Fruit fly (Drosophila melanogaster) whole organism, embryonic: ENCODE results near the gene ninaC.

ENCODE experiments used
- Antp ChIP-seq: fragments of 200-800 bp; sonication (Bioruptor generic); optimal IDR thresholded peaks from 3 replicates; lab custom pipeline; 2016; ENCODE audit warnings: missing biosample characterization, missing genetic modification characterization
- CG10543 ChIP-seq: fragments of 200-800 bp; sonication (Bioruptor generic); optimal IDR thresholded peaks from 3 replicates; lab custom pipeline; 2017; ENCODE audit warnings: missing biosample characterization, mild to moderate bottlenecking, missing genetic modification characterization, moderate library complexity
- CG12155 ChIP-seq: fragments of 200-800 bp; sonication (Bioruptor generic); optimal IDR thresholded peaks from 3 replicates; lab custom pipeline; 2016; ENCODE audit warnings: missing biosample characterization, missing genetic modification characterization
- CG14667 ChIP-seq: fragments of 200-800 bp; sonication (Bioruptor generic); IDR thresholded peaks from 2 replicates; pipeline ENCODE4 v1.3.6; 2022; ENCODE audit warnings: missing biosample characterization, missing genetic modification characterization
- CG14965 ChIP-seq: fragments of 200-800 bp; sonication (Bioruptor generic); optimal IDR thresholded peaks from 2 replicates; lab custom pipeline; 2016; ENCODE audit warnings: missing biosample characterization, missing genetic modification characterization, borderline replicate concordance
- CG15514 ChIP-seq: fragments of 200-800 bp; sonication (Bioruptor generic); optimal IDR thresholded peaks from 3 replicates; lab custom pipeline; 2017; ENCODE audit warnings: missing biosample characterization, missing genetic modification characterization, mild to moderate bottlenecking, moderate library complexity, missing genetic modification reagents
- CG16863 ChIP-seq: fragments of 200-800 bp; sonication (Bioruptor generic); optimal IDR thresholded peaks from 3 replicates; lab custom pipeline; 2016; ENCODE audit warnings: missing biosample characterization, missing genetic modification characterization
- CG17612 ChIP-seq: fragments of 200-800 bp; sonication (Bioruptor generic); IDR thresholded peaks from 2 replicates; pipeline ENCODE4 v1.3.6; 2022; ENCODE audit warnings: missing biosample characterization, missing genetic modification characterization
- CG17912 ChIP-seq: fragments of 200-800 bp; sonication (Bioruptor generic); optimal IDR thresholded peaks from 2 replicates; lab custom pipeline; 2018; ENCODE audit warnings: missing biosample characterization, mild to moderate bottlenecking, missing genetic modification characterization
- CG2202 ChIP-seq: fragments of 200-800 bp; sonication (Bioruptor generic); optimal IDR thresholded peaks from 2 replicates; lab custom pipeline; 2018; ENCODE audit warnings: missing biosample characterization, mild to moderate bottlenecking, missing genetic modification characterization
- CG31365 ChIP-seq: fragments of 200-800 bp; sonication (Bioruptor generic); optimal IDR thresholded peaks from 2 replicates; lab custom pipeline; 2018; ENCODE audit warnings: missing biosample characterization, mild to moderate bottlenecking, missing genetic modification characterization
- CG3407 ChIP-seq: fragments of 200-800 bp; sonication (Bioruptor generic); optimal IDR thresholded peaks from 2 replicates; lab custom pipeline; 2018; ENCODE audit warnings: missing biosample characterization, mild to moderate bottlenecking, missing genetic modification characterization
- CG4282 ChIP-seq: fragments of 200-800 bp; sonication (Bioruptor generic); optimal IDR thresholded peaks from 2 replicates; lab custom pipeline; 2016; ENCODE audit warnings: missing biosample characterization, missing genetic modification characterization
- CG6689 ChIP-seq: fragments of 200-800 bp; sonication (Bioruptor generic); IDR thresholded peaks from 2 replicates; pipeline ENCODE4 v1.3.6; 2022; ENCODE audit warnings: missing biosample characterization, missing genetic modification characterization
- CG7357 ChIP-seq: fragments of 200-800 bp; sonication (Bioruptor generic); IDR thresholded peaks from 3 replicates; pipeline ENCODE4 v1.3.6; 2022; ENCODE audit warnings: missing biosample characterization, missing genetic modification characterization
- CG7963 ChIP-seq: fragments of 200-800 bp; sonication (Bioruptor generic); IDR thresholded peaks from 3 replicates; pipeline ENCODE4 v1.3.6; 2022; ENCODE audit warnings: missing biosample characterization, missing genetic modification characterization; ENCODE audit not compliant: partially characterized antibody
- CG8765 ChIP-seq: fragments of 200-800 bp; sonication (Bioruptor generic); IDR thresholded peaks from 2 replicates; pipeline ENCODE4 v1.3.6; 2022; ENCODE audit warnings: missing biosample characterization, missing genetic modification characterization
- CG9437 ChIP-seq: fragments of 200-800 bp; sonication (Bioruptor generic); optimal IDR thresholded peaks from 2 replicates; lab custom pipeline; 2018; ENCODE audit warnings: missing biosample characterization, mild to moderate bottlenecking, missing genetic modification characterization
- CG9797 ChIP-seq: fragments of 200-800 bp; sonication (Bioruptor generic); optimal IDR thresholded peaks from 3 replicates; lab custom pipeline; 2018; ENCODE audit warnings: missing biosample characterization, mild to moderate bottlenecking, missing genetic modification characterization
- CoRest ChIP-seq: fragments of 200-800 bp; sonication (Bioruptor generic); optimal IDR thresholded peaks from 3 replicates; lab custom pipeline; 2018; ENCODE audit warnings: missing biosample characterization, mild to moderate bottlenecking, missing genetic modification characterization, moderate library complexity
- Dll ChIP-seq: fragments of 200-800 bp; sonication (Bioruptor generic); IDR thresholded peaks from 4 replicates; pipeline ENCODE4 v1.3.6; 2022; ENCODE audit warnings: missing biosample characterization, missing genetic modification characterization; ENCODE audit not compliant: partially characterized antibody
- E2f1 ChIP-seq: fragments of 200-800 bp; sonication (Bioruptor generic); IDR thresholded peaks from 2 replicates; pipeline ENCODE4 v1.3.6; 2022; ENCODE audit warnings: missing biosample characterization, missing genetic modification characterization
- Ets65A ChIP-seq: fragments of 200-800 bp; sonication (Bioruptor generic); peaks from one replicate; lab custom pipeline; 2016; ENCODE audit warnings: missing biosample characterization, missing genetic modification characterization
- Fer2 ChIP-seq: fragments of 200-800 bp; sonication (Bioruptor generic); optimal IDR thresholded peaks from 2 replicates; lab custom pipeline; 2018; ENCODE audit warnings: missing biosample characterization, mild to moderate bottlenecking, missing genetic modification characterization, moderate library complexity
- HLHmδ ChIP-seq: fragments of 200-800 bp; sonication (Bioruptor generic); optimal IDR thresholded peaks from 2 replicates; lab custom pipeline; 2018; ENCODE audit warnings: missing biosample characterization, mild to moderate bottlenecking, missing genetic modification characterization, moderate library complexity
- Lhr ChIP-seq: fragments of 200-800 bp; sonication (Bioruptor generic); optimal IDR thresholded peaks from 3 replicates; lab custom pipeline; 2017; ENCODE audit warnings: mild to moderate bottlenecking, missing biosample characterization, missing genetic modification reagents, missing genetic modification characterization
- Meics ChIP-seq: fragments of 200-800 bp; sonication (Bioruptor generic); optimal IDR thresholded peaks from 2 replicates; lab custom pipeline; 2017; ENCODE audit warnings: missing biosample characterization, mild to moderate bottlenecking, missing genetic modification characterization
- Nf-YB ChIP-seq: fragments of 200-800 bp; sonication (Bioruptor generic); optimal IDR thresholded peaks from 3 replicates; lab custom pipeline; 2019; ENCODE audit warnings: missing biosample characterization, mild to moderate bottlenecking, missing genetic modification characterization, moderate library complexity
- Nf-YC ChIP-seq: fragments of 200-800 bp; optimal IDR thresholded peaks from 3 replicates; lab custom pipeline; 2019; ENCODE audit warnings: missing biosample characterization, mild to moderate bottlenecking, missing genetic modification characterization, moderate library complexity
- Oli ChIP-seq: fragments of 200-800 bp; sonication (Bioruptor generic); optimal IDR thresholded peaks from 2 replicates; lab custom pipeline; 2018; ENCODE audit warnings: missing biosample characterization, mild to moderate bottlenecking, missing genetic modification characterization, moderate library complexity
- PHDP ChIP-seq: fragments of 200-800 bp; sonication (Bioruptor generic); optimal IDR thresholded peaks from 3 replicates; lab custom pipeline; 2018; ENCODE audit warnings: missing biosample characterization, mild to moderate bottlenecking, missing genetic modification characterization, moderate library complexity
- Vsx1 ChIP-seq: fragments of 200-800 bp; sonication (Bioruptor generic); optimal IDR thresholded peaks from 2 replicates; lab custom pipeline; 2017; ENCODE audit warnings: missing biosample characterization, mild to moderate bottlenecking, missing genetic modification characterization, missing genetic modification reagents
- ash1 ChIP-seq: fragments of 200-800 bp; sonication (Bioruptor generic); optimal IDR thresholded peaks from 2 replicates; lab custom pipeline; 2018; ENCODE audit warnings: missing biosample characterization, mild to moderate bottlenecking, missing genetic modification characterization
- bcd ChIP-seq: fragments of 200-800 bp; sonication (Bioruptor generic); optimal IDR thresholded peaks from 2 replicates; lab custom pipeline; 2017; ENCODE audit warnings: missing biosample characterization, mild to moderate bottlenecking, missing genetic modification characterization
- caup ChIP-seq: fragments of 200-800 bp; sonication (Bioruptor generic); optimal IDR thresholded peaks from 3 replicates; lab custom pipeline; 2017; ENCODE audit warnings: missing biosample characterization, mild to moderate bottlenecking, missing genetic modification characterization, moderate library complexity; ENCODE audit not compliant: severe bottlenecking
- chinmo ChIP-seq: fragments of 200-800 bp; sonication (Bioruptor generic); IDR thresholded peaks from 4 replicates; pipeline ENCODE4 v1.3.6; 2022; ENCODE audit warnings: missing biosample characterization, missing genetic modification characterization; ENCODE audit not compliant: partially characterized antibody
- dysf ChIP-seq: fragments of 200-800 bp; sonication (Bioruptor generic); IDR thresholded peaks from 3 replicates; pipeline ENCODE4 v1.3.6; 2022; ENCODE audit warnings: missing biosample characterization, missing genetic modification characterization
- eve ChIP-seq, 2 experiments: fragments of >200 bp; optimal IDR thresholded peaks; 2 replicates each; lab custom pipeline; 2017; ENCODE audit warnings: missing biosample characterization in 2 of 2, missing genetic modification characterization in 2 of 2
- fd3F ChIP-seq: fragments of 200-800 bp; sonication (Bioruptor generic); optimal IDR thresholded peaks from 2 replicates; lab custom pipeline; 2018; ENCODE audit warnings: missing biosample characterization, mild to moderate bottlenecking, missing genetic modification characterization, moderate library complexity
- fru ChIP-seq: fragments of >200 bp; optimal IDR thresholded peaks from 2 replicates; lab custom pipeline; 2017
- gfzf ChIP-seq: fragments of 200-800 bp; sonication (Bioruptor generic); optimal IDR thresholded peaks from 2 replicates; lab custom pipeline; 2016; ENCODE audit warnings: missing biosample characterization, mild to moderate bottlenecking, missing genetic modification characterization, moderate library complexity
- inv ChIP-seq: fragments of 200-800 bp; sonication (Bioruptor generic); IDR thresholded peaks from 2 replicates; pipeline ENCODE4 v1.3.6; 2022; ENCODE audit warnings: missing biosample characterization, missing genetic modification characterization; ENCODE audit not compliant: partially characterized antibody
- lmd ChIP-seq: fragments of 200-800 bp; sonication (Bioruptor generic); IDR thresholded peaks from 2 replicates; pipeline ENCODE4 v1.3.6; 2022; ENCODE audit warnings: missing biosample characterization, missing genetic modification characterization
- mirr ChIP-seq: fragments of 200-800 bp; sonication (Bioruptor generic); optimal IDR thresholded peaks from 3 replicates; lab custom pipeline; 2018; ENCODE audit warnings: missing biosample characterization, mild to moderate bottlenecking, missing genetic modification characterization
- nerfin-2 ChIP-seq: fragments of 200-800 bp; sonication (Bioruptor generic); IDR thresholded peaks from 2 replicates; pipeline ENCODE4 v1.3.6; 2022; ENCODE audit warnings: missing biosample characterization, missing genetic modification characterization; ENCODE audit not compliant: partially characterized antibody
- onecut ChIP-seq: fragments of 200-800 bp; sonication (Bioruptor generic); IDR thresholded peaks from 2 replicates; pipeline ENCODE4 v1.3.6; 2022; ENCODE audit warnings: missing biosample characterization, missing genetic modification characterization
- p53 ChIP-seq: fragments of 200-800 bp; sonication (Bioruptor generic); optimal IDR thresholded peaks from 2 replicates; lab custom pipeline; 2016; ENCODE audit warnings: missing biosample characterization, missing genetic modification characterization
- pita ChIP-seq: fragments of 200-800 bp; sonication (Bioruptor generic); optimal IDR thresholded peaks from 2 replicates; lab custom pipeline; 2017; ENCODE audit warnings: missing biosample characterization, mild to moderate bottlenecking, missing genetic modification characterization
- prd ChIP-seq, 3 experiments: fragments of >200 bp in 2 of 3; fragments of 200-800 bp in 1 of 3; sonication (Bioruptor generic) in 1 of 3; optimal IDR thresholded peaks in 2 of 3; IDR thresholded peaks in 1 of 3; 2 replicates in 2 of 3; 3 replicates in 1 of 3; pipeline versions ENCODE4 v1.3.6 to Lab custom; 2017 to 2022; ENCODE audit warnings: missing biosample characterization in 1 of 3, missing genetic modification characterization in 1 of 3
- ranshi ChIP-seq: fragments of 200-800 bp; sonication (Bioruptor generic); IDR thresholded peaks from 2 replicates; pipeline ENCODE4 v1.3.6; 2022; ENCODE audit warnings: missing biosample characterization, missing genetic modification characterization

ninaC gene

DNA sequence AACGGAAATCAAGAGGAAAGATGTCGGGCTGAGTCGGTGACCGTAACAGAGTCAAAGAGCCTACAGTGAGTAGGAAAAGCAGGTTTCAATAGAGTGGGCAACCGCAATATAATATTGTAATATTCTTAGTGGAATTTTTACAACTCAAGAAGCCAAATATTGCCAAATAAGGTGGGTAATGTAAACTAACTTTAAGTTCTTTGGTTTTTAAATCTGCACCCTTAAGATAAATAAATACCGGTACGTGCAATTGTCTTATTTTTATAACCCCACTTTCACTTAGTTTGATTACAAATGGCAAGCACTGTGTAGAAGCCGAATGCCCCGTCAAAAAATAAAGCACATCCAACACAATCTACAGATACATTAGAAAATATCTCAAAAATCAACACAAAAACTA is 44.7 kb upstream of the ninaC start (continued):
- no peak for TF ChIP-seq Lhr (GFP tag; lab: Kevin White, UChicago)
- TF ChIP-seq lmd (GFP tag; lab: Robert Waterston, UW): peak; percentile 19; the same call in 1 of the 2 replicates
- no peak for TF ChIP-seq nerfin-2 (GFP tag; lab: Robert Waterston, UW)
- no peak for TF ChIP-seq caup (GFP tag; lab: Kevin White, UChicago)
- TF ChIP-seq dysf (GFP tag; lab: Robert Waterston, UW): peak; percentile 11; the same call in 2 of the 3 replicates
- TF ChIP-seq Dll (GFP tag; lab: Robert Waterston, UW): no peak
- no peak for TF ChIP-seq HLHmδ (GFP tag; lab: Kevin White, UChicago)
- TF ChIP-seq CG10543: peak; percentile 2
- no peak for TF ChIP-seq Oli
- peak; percentile 35; the same call in 1 of the 2 replicates for TF ChIP-seq E2f1 (GFP tag; lab: Robert Waterston, UW)
- no peak for TF ChIP-seq CG3407 (GFP tag; lab: Kevin White, UChicago)
- no peak for TF ChIP-seq CG17612 (GFP tag; lab: Robert Waterston, UW)
- TF ChIP-seq ranshi: peak; percentile 30; the same call in 1 of the 2 replicates
- no peak for TF ChIP-seq Nf-YB (GFP tag; lab: Kevin White, UChicago)
- TF ChIP-seq prd (optimal IDR thresholded peaks at IDR 0.05; lab: Kevin White, UChicago): no peak
- TF ChIP-seq prd (GFP tag; IDR thresholded peaks at IDR 0.05; lab: Robert Waterston, UW): peak; percentile 76
- TF ChIP-seq CG14965: no peak
- TF ChIP-seq gfzf (GFP tag; lab: Kevin White, UChicago): no peak
- no peak for TF ChIP-seq CG16863 (GFP tag; lab: Kevin White, UChicago)
- TF ChIP-seq pita (GFP tag; lab: Kevin White, UChicago): no peak
- 0 out of 2 replicates have a peak, but pooled peaks have one; percentile 31 for TF ChIP-seq onecut (GFP tag; lab: Robert Waterston, UW)
- no peak for TF ChIP-seq CoRest (tag; lab: Kevin White, UChicago)
- TF ChIP-seq CG8765 (GFP tag; lab: Robert Waterston, UW): no peak
- peak; percentile 45; the same call in 1 of the 2 replicates for TF ChIP-seq CG14667 (GFP tag; lab: Robert Waterston, UW)
- no peak for TF ChIP-seq Antp (GFP tag; lab: Kevin White, UChicago)
- no peak for TF ChIP-seq CG7963 (GFP tag; lab: Robert Waterston, UW)
- TF ChIP-seq Vsx1 (GFP tag; lab: Kevin White, UChicago): no peak
- TF ChIP-seq CG4282: no peak
- TF ChIP-seq Ets65A (GFP tag; lab: Kevin White, UChicago): no peak
- peak; percentile 45 for TF ChIP-seq CG6689 (GFP tag; lab: Robert Waterston, UW)
- no peak for TF ChIP-seq bcd (GFP tag; lab: Kevin White, UChicago)
- TF ChIP-seq CG2202 (tag; lab: Kevin White, UChicago): no peak
- no peak for TF ChIP-seq PHDP (tag; lab: Kevin White, UChicago)
- TF ChIP-seq CG15514: no peak
- no peak for TF ChIP-seq CG31365
- no peak for TF ChIP-seq Nf-YC (tag; lab: Kevin White, UChicago)
- no peak for TF ChIP-seq eve (GFP tag; optimal IDR thresholded peaks at IDR 0.05; lab: Kevin White, UChicago)
- TF ChIP-seq Fer2 (tag; lab: Kevin White, UChicago): no peak
- TF ChIP-seq p53 (GFP tag; lab: Kevin White, UChicago): no peak
- TF ChIP-seq CG9437: no peak
- TF ChIP-seq mirr (GFP tag; lab: Kevin White, UChicago): no peak
- TF ChIP-seq CG9797: no peak
- TF ChIP-seq inv (GFP tag; lab: Robert Waterston, UW): no peak
- TF ChIP-seq Meics: no peak
- TF ChIP-seq fd3F: no peak
- no peak for TF ChIP-seq chinmo
- TF ChIP-seq fru: no peak
- peak; percentile 41; the same call in 1 of the 3 replicates for TF ChIP-seq CG7357 (GFP tag; lab: Robert Waterston, UW)
- no peak for TF ChIP-seq ash1
- TF ChIP-seq CG17912: no peak
- no peak for TF ChIP-seq CG12155 (GFP tag; lab: Kevin White, UChicago)
